Worm (Caenorhabditis elegans) whole organism, L2 larva: ENCODE results near the gene pdhk-2.

Source experiments
- C34F6.9 ChIP-seq: fragments of 150-350 bp; optimal IDR thresholded peaks from 2 replicates; lab custom pipeline; 2014; ENCODE audit warnings: missing biosample characterization, missing genetic modification characterization
- F13H6.1 ChIP-seq: sonication (generic microtip); optimal IDR thresholded peaks from 2 replicates; lab custom pipeline; 2016; ENCODE audit warnings: missing genetic modification characterization, missing compliant biosample characterization
- R02D3.7 ChIP-seq: fragments of 150-350 bp; optimal IDR thresholded peaks from 2 replicates; lab custom pipeline; 2014; ENCODE audit warnings: missing biosample characterization, missing genetic modification characterization
- Y55F3AM.14 ChIP-seq: fragments of 200-800 bp; sonication (Bioruptor generic); optimal IDR thresholded peaks from 2 replicates; lab custom pipeline; 2018; ENCODE audit warnings: mild to moderate bottlenecking, missing genetic modification characterization, missing compliant biosample characterization
- ZK546.5 ChIP-seq: sonication (generic microtip); optimal IDR thresholded peaks from 2 replicates; lab custom pipeline; 2017; ENCODE audit warnings: missing biosample characterization, missing genetic modification characterization
- alr-1 ChIP-seq: fragments of 150-350 bp; optimal IDR thresholded peaks from 2 replicates; lab custom pipeline; 2014; ENCODE audit warnings: missing biosample characterization, missing genetic modification characterization
- aly-2 ChIP-seq: fragments of 150-350 bp; optimal IDR thresholded peaks from 2 replicates; lab custom pipeline; 2014; ENCODE audit warnings: missing biosample characterization, missing genetic modification characterization
- blmp-1 ChIP-seq: sonication (generic microtip); optimal IDR thresholded peaks from 2 replicates; lab custom pipeline; 2017; ENCODE audit warnings: missing genetic modification characterization, mild to moderate bottlenecking, missing compliant biosample characterization, antibody characterized with exemption, moderate library complexity; ENCODE audit not compliant: insufficient read depth
- ceh-16 ChIP-seq: fragments of 150-350 bp; optimal IDR thresholded peaks from 2 replicates; lab custom pipeline; 2014; ENCODE audit warnings: missing biosample characterization, missing genetic modification characterization
- crh-2 ChIP-seq: sonication (generic microtip); optimal IDR thresholded peaks from 2 replicates; lab custom pipeline; 2017; ENCODE audit warnings: missing biosample characterization, missing genetic modification characterization
- dmd-4 ChIP-seq: sonication (generic microtip); optimal IDR thresholded peaks from 2 replicates; lab custom pipeline; 2017; ENCODE audit warnings: missing biosample characterization, missing genetic modification characterization
- elt-3 ChIP-seq: sonication (generic microtip); optimal IDR thresholded peaks from 2 replicates; lab custom pipeline; 2017; ENCODE audit warnings: missing biosample characterization, missing genetic modification characterization
- fos-1 ChIP-seq: fragments of 150-350 bp; optimal IDR thresholded peaks from 2 replicates; lab custom pipeline; 2014; ENCODE audit warnings: missing biosample characterization, missing genetic modification characterization
- lin-11 ChIP-seq: fragments of 150-350 bp; sonication (generic microtip); optimal IDR thresholded peaks from 2 replicates; lab custom pipeline; 2014; ENCODE audit warnings: missing biosample characterization, missing genetic modification characterization, inconsistent platforms, mixed read lengths
- lin-39 ChIP-seq: fragments of 150-350 bp; optimal IDR thresholded peaks from 2 replicates; lab custom pipeline; 2014; ENCODE audit warnings: missing biosample characterization, missing genetic modification reagents, missing genetic modification characterization
- lsy-2 ChIP-seq, 2 experiments: fragments of 150-350 bp in 1 of 2; sonication (generic microtip) in 1 of 2; optimal IDR thresholded peaks; 2 replicates each; lab custom pipeline; 2014 to 2017; ENCODE audit warnings: missing biosample characterization in 2 of 2, missing genetic modification characterization in 2 of 2
- mbf-1 ChIP-seq: sonication (generic microtip); optimal IDR thresholded peaks from 2 replicates; lab custom pipeline; 2017; ENCODE audit warnings: missing biosample characterization, missing genetic modification characterization
- mdl-1 ChIP-seq, 2 experiments: fragments of 150-350 bp in 1 of 2; sonication (generic microtip) in 1 of 2; optimal IDR thresholded peaks; 2 replicates each; lab custom pipeline; 2017; ENCODE audit warnings: missing biosample characterization in 2 of 2, missing genetic modification characterization in 2 of 2
- nhr-10 ChIP-seq: sonication (generic microtip); optimal IDR thresholded peaks from 2 replicates; lab custom pipeline; 2017; ENCODE audit warnings: missing biosample characterization, missing genetic modification characterization
- nhr-12 ChIP-seq: fragments of 150-350 bp; optimal IDR thresholded peaks from 2 replicates; lab custom pipeline; 2014; ENCODE audit warnings: missing biosample characterization, missing genetic modification characterization
- nhr-129 ChIP-seq: fragments of 150-350 bp; optimal IDR thresholded peaks from 2 replicates; lab custom pipeline; 2014; ENCODE audit warnings: missing biosample characterization, missing genetic modification characterization
- nhr-23 ChIP-seq: fragments of 150-350 bp; optimal IDR thresholded peaks from 2 replicates; lab custom pipeline; 2014; ENCODE audit warnings: missing biosample characterization, missing genetic modification reagents, missing genetic modification characterization
- nhr-237 ChIP-seq: fragments of 150-350 bp; optimal IDR thresholded peaks from 2 replicates; lab custom pipeline; 2014; ENCODE audit warnings: missing biosample characterization, missing genetic modification characterization
- nhr-25 ChIP-seq: fragments of 150-350 bp; sonication (generic microtip); optimal IDR thresholded peaks from 3 replicates; lab custom pipeline; 2014; ENCODE audit warnings: missing biosample characterization, missing genetic modification characterization
- nhr-77 ChIP-seq: fragments of 150-350 bp; optimal IDR thresholded peaks from 2 replicates; lab custom pipeline; 2014; ENCODE audit warnings: missing biosample characterization, missing genetic modification characterization
- skn-1 ChIP-seq: sonication (generic microtip); optimal IDR thresholded peaks from 2 replicates; lab custom pipeline; 2017; ENCODE audit warnings: missing biosample characterization, missing genetic modification characterization
- sma-3 ChIP-seq: sonication (generic microtip); optimal IDR thresholded peaks from 2 replicates; lab custom pipeline; 2016; ENCODE audit warnings: missing genetic modification reagents, missing genetic modification characterization, missing compliant biosample characterization
- sma-9 ChIP-seq, 2 experiments: fragments of 150-350 bp in 1 of 2; sonication (generic microtip) in 1 of 2; optimal IDR thresholded peaks; 2 replicates each; lab custom pipeline; 2014 to 2016; ENCODE audit warnings: missing genetic modification characterization in 2 of 2, mild to moderate bottlenecking in 1 of 2, missing biosample characterization in 1 of 2, missing compliant biosample characterization in 1 of 2, missing genetic modification reagents in 1 of 2, moderate library complexity in 1 of 2
- snpc-4 ChIP-seq: fragments of 150-350 bp; optimal IDR thresholded peaks from 2 replicates; lab custom pipeline; 2014; ENCODE audit warnings: missing biosample characterization, missing genetic modification characterization
- unc-39 ChIP-seq: fragments of 150-350 bp; optimal IDR thresholded peaks from 2 replicates; lab custom pipeline; 2014; ENCODE audit warnings: missing biosample characterization, missing genetic modification characterization
- unc-62 ChIP-seq: fragments of 150-350 bp; optimal IDR thresholded peaks from 2 replicates; lab custom pipeline; 2014; ENCODE audit warnings: missing biosample characterization, missing genetic modification reagents, missing genetic modification characterization
- zag-1 ChIP-seq: fragments of 150-350 bp; optimal IDR thresholded peaks from 2 replicates; lab custom pipeline; 2014; ENCODE audit warnings: missing biosample characterization, missing genetic modification characterization
- ztf-11 ChIP-seq: sonication (generic microtip); optimal IDR thresholded peaks from 2 replicates; lab custom pipeline; 2017; ENCODE audit warnings: missing biosample characterization, missing genetic modification characterization
- ztf-4 ChIP-seq: fragments of 150-350 bp; optimal IDR thresholded peaks from 2 replicates; lab custom pipeline; 2014; ENCODE audit warnings: missing biosample characterization, missing genetic modification characterization

pdhk-2 gene

DNA sequence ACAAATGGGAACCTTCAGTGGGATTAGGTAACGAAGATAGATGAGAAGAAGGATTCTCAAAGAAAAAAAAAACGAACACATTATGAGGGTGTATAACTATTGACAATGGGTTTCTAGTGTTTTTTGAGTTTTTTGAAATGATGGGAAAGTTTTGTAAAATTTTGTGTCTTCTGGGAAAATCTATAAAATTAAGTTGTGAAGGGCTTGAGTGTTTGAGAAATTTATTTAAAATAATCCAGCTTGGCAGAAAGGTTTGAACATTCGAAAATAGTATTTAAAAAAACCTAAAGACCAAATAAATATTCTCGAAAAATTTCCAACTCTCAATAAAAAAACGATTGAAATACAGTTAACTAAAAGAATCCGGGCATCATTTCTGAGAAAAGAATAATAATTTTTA lies 4.0 kb upstream of the pdhk-2 start:
- TF ChIP-seq skn-1 (tag; lab: Kevin White, UChicago): no peak
- no peak for TF ChIP-seq dmd-4 (tag; lab: Kevin White, UChicago)
- no peak for TF ChIP-seq nhr-25
- no peak for TF ChIP-seq nhr-237 (tag; lab: Kevin White, UChicago)
- TF ChIP-seq elt-3 (tag; lab: Kevin White, UChicago): no peak
- TF ChIP-seq lin-11: no peak
- TF ChIP-seq aly-2 (tag; lab: Kevin White, UChicago): no peak
- no peak for TF ChIP-seq mbf-1 (tag; lab: Kevin White, UChicago)
- TF ChIP-seq Y55F3AM.14: no peak

DNA sequence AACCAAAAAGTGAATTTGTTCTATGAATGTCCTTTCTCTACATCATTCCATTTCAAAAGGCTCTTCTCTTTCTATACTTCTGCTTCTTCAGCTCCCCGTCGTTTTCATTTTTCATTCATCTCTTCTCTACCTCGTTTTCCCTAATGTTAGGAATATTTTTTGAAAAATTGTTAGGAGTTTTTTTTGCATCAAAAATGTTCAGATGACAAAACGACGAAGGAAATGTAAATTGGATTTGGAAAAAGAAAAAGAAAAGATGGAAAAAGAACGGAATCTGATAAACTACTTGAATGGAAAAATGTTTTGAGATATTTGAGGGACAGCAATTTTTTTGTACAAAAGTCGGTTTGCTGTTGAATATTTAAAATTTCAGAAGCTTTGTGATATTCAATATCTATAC lies 3.6 kb upstream of the pdhk-2 start:
- TF ChIP-seq dmd-4 (tag; lab: Kevin White, UChicago): no peak
- no peak for TF ChIP-seq unc-39 (tag; lab: Kevin White, UChicago)
- TF ChIP-seq aly-2 (tag; lab: Kevin White, UChicago): no peak
- TF ChIP-seq mdl-1 (tag; optimal IDR thresholded peaks at IDR 0.05; lab: Kevin White, UChicago): no peak
- no peak for TF ChIP-seq R02D3.7 (tag; lab: Kevin White, UChicago)
- TF ChIP-seq nhr-23: no peak
- no peak for TF ChIP-seq unc-62 (GFP tag; lab: Kevin White, UChicago)
- no peak for TF ChIP-seq nhr-12 (tag; lab: Kevin White, UChicago)
- TF ChIP-seq Y55F3AM.14: no peak
- TF ChIP-seq nhr-10 (tag; lab: Kevin White, UChicago): no peak
- no peak for TF ChIP-seq F13H6.1
- TF ChIP-seq mbf-1 (tag; lab: Kevin White, UChicago): no peak
- no peak for TF ChIP-seq snpc-4
- no peak for TF ChIP-seq nhr-77 (tag; lab: Kevin White, UChicago)
- no peak for TF ChIP-seq ztf-4
- TF ChIP-seq sma-3 (GFP tag; lab: Kevin White, UChicago): no peak
- TF ChIP-seq ztf-11: no peak
- no peak for TF ChIP-seq ceh-16 (tag; lab: Kevin White, UChicago)
- TF ChIP-seq ZK546.5 (tag; lab: Kevin White, UChicago): no peak
- TF ChIP-seq lin-39 (tag; lab: Kevin White, UChicago): no peak

DNA sequence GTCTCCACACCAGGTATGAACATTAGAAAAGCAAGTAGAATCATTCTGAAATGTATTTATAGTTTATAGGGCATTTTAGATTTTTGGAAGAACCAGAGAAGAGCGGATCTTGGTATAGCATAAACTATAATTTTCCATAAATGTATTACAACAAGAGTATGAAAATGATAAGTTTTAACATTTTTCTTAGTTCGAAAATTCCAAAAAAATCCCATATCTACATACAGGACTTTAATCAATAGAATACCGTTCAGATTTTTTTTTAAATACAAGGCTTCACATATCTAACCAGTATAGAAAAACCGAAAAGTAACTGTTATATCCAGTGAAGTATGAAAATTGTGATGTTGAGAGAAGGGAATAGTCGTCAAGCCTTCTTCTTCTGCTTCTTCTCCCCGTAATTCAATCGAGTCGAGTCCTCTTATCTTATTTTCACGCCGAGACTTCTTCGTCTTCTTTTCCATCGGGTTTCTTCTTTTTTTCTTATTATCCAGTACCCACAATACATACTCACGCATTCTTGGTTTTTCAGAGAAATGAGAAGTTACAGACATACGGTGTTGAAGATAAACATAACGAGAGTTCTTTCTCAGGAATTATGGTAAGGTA lies 2.7 kb upstream of the pdhk-2 start, which contains the start of gene ZK370.6:
Gene ZK370.6, minus strand, starts transcription at position 51 of the 609 bp plus-strand sequence.
- TF ChIP-seq sma-3 (GFP tag; lab: Kevin White, UChicago) (no peak), nhr-23 (no peak), mdl-1 (tag; optimal IDR thresholded peaks at IDR 0.05; lab: Kevin White, UChicago) (no peak), sma-9 (GFP tag; optimal IDR thresholded peaks at IDR 0.05; lab: Kevin White, UChicago) (no peak), sma-9 (tag; optimal IDR thresholded peaks at IDR 0.05; lab: Kevin White, UChicago) (no peak), lin-11 (no peak), crh-2 (no peak), lsy-2 (tag; optimal IDR thresholded peaks at IDR 0.05; lab: Kevin White, UChicago) (no peak), ztf-4 (no peak), aly-2 (tag; lab: Kevin White, UChicago) (no peak), unc-39 (tag; lab: Kevin White, UChicago) (no peak), nhr-129 (tag; lab: Kevin White, UChicago) (no peak)

DNA sequence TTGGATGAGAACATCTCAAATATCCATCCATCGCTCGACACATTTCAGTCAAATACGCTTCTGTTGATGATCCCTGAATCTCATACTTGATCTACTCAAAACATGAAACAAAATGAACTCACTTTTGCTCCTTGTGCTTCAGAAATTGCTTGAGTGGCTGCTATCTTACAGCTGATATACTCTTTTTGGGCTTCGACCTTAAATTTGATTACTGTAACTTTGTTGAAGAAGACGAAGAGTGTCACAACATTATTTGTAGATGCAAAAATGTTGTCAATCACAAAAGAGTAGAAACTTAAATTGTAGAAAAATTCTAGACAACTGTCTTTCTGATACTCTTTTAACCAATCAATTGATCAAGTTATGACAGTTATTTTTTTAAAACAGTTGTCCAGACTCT lies 1.4 kb upstream of the pdhk-2 start:
- no peak for TF ChIP-seq unc-39 (tag; lab: Kevin White, UChicago)
- TF ChIP-seq Y55F3AM.14: no peak
- TF ChIP-seq lin-11: no peak
- no peak for TF ChIP-seq aly-2 (tag; lab: Kevin White, UChicago)
- no peak for TF ChIP-seq nhr-10 (tag; lab: Kevin White, UChicago)
- no peak for TF ChIP-seq alr-1 (tag; lab: Kevin White, UChicago)
- no peak for TF ChIP-seq nhr-237 (tag; lab: Kevin White, UChicago)
- no peak for TF ChIP-seq C34F6.9 (tag; lab: Kevin White, UChicago)
- no peak for TF ChIP-seq blmp-1 (tag; lab: Kevin White, UChicago)
- TF ChIP-seq fos-1 (tag; lab: Kevin White, UChicago): no peak
- no peak for TF ChIP-seq zag-1
- no peak for TF ChIP-seq ztf-11
- TF ChIP-seq ZK546.5 (tag; lab: Kevin White, UChicago): no peak
- TF ChIP-seq mbf-1 (tag; lab: Kevin White, UChicago): no peak
- TF ChIP-seq nhr-25: no peak
